Worm (Caenorhabditis elegans) whole organism, L4/young adult: Measurements from ENCODE around the gene D1014.13.

ENCODE experiments used
- W03F9.2 ChIP-seq: fragments of 150-350 bp; optimal IDR thresholded peaks from 2 replicates; lab custom pipeline; 2014; ENCODE audit warnings: missing biosample characterization, missing genetic modification characterization
- dao-5 ChIP-seq: sonication (generic microtip); optimal IDR thresholded peaks from 2 replicates; lab custom pipeline; 2016; ENCODE audit warnings: missing genotype, missing genetic modification characterization, moderate library complexity, missing compliant biosample characterization
- him-1 ChIP-seq: sonication (generic microtip); optimal IDR thresholded peaks from 2 replicates; lab custom pipeline; 2016; ENCODE audit warnings: missing genotype, missing genetic modification reagents, missing genetic modification characterization, missing compliant biosample characterization

Gene D1014.13

DNA sequence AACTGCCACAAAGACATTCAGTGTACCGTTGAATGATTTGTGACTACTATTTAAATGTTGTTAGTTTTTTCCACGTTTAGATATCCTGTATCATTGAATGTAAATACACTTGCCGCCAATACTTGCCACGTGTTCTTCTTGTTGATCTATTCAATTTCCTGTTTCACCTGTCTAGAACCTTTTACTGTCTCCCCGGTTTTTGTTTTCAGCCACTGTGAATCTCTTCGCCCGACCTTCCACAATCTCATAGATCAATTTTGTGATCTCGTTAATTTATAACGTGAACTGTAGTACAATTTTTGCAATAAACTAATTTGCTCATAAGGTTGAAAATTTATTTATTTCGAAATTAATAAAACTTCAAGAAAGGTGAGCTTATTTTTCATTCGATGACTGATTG, at the start of gene D1014.13:
Gene D1014.13 (plus strand): TSS at position 301 of the 400 bp plus-strand sequence.
- no peak for TF ChIP-seq W03F9.2 (tag; lab: Kevin White, UChicago)
- no peak for TF ChIP-seq him-1
- no peak for TF ChIP-seq dao-5 (tag; lab: Kevin White, UChicago)

DNA sequence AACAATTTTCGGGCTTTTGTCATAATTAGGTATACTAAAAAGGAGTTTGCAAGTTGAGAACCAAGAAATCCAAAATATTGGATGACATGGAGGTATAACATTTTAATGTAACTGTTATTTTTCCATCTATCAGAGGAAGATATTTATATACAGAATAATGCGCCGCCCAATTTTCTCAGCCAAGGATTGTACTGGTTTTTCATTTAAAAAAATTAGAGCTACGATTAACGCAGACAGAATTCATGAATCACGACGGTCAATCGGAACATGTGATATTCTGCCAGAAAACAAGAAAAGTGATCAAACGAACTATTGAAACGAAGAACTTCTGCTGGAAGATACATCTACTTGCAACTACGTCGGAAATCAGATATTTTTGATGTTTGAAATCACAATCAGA, 47.2 kb upstream of the D1014.13 start, which contains the start of gene str-145:
Gene str-145 (minus strand): TSS at position 101 of the 400 bp plus-strand sequence.
- TF ChIP-seq W03F9.2 (tag; lab: Kevin White, UChicago), result no peak
- no peak for TF ChIP-seq dao-5 (tag; lab: Kevin White, UChicago)
- TF ChIP-seq him-1, result no peak

DNA sequence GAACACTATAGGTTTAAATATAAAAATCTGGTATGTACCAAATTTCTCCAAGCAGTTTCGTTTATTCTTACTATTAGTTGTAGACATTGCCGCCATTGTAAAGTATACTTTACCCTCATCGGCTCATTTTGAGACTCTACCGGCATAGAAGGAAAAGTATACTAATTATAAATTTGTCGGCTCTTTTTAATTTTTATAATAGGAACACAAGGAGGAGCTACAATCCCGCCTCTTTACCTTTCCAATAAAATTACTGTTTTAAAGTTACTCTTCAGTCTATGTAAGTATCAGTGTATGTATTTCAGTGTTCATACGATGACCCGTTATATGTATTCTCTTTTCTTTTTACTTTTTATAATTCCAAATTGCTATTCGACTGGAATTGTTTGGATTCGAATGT, 46.1 kb upstream of the D1014.13 start, which contains the start of gene sdz-23:
Gene sdz-23 (plus strand): TSS at position 301 of the 400 bp plus-strand sequence.
- no peak for TF ChIP-seq W03F9.2 (tag; lab: Kevin White, UChicago)
- TF ChIP-seq dao-5 (tag; lab: Kevin White, UChicago), result no peak
- TF ChIP-seq him-1, result no peak

DNA sequence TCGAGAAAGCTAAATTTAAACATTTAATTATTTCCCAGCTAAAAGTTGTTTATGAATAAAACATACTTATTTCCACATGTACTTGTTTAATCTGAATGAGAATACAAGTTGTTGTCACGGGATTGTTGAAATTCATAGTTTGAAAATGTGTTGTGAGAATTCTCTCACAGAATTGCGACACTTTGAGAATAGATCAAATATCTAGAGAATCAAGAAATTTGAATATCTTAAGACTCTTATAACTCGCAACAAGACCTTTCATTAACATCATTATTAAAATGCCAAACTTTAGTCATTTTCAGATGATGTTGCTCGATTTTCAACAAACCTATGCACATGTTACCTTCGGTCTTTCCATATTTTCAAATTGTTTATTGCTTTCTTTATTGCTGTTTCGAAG, 42.5 kb upstream of the D1014.13 start, which contains the start of gene str-90:
Gene str-90 (plus strand): TSS at position 301 of the 400 bp plus-strand sequence.
- TF ChIP-seq dao-5 (tag; lab: Kevin White, UChicago), result no peak
- no peak for TF ChIP-seq W03F9.2 (tag; lab: Kevin White, UChicago)
- no peak for TF ChIP-seq him-1

DNA sequence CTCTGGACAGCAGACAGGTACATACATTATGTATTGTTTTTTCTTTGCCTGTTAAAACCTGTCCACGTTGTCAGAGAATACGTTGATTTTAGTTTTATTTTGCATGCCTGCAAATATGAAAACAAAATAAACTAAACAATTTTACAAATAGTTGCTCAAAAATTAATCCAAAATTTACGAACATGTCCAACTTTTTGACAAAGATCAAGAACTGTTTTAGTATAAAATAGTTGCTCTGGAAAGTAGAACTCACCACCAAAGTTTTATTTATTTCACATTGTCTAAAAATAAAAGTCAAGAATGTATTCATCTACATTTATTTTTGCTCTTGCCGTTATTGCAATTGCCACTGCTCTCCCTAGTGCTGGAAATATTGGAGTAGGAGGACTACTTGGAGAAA, 41.0 kb upstream of the D1014.13 start, which contains the start of gene srlf-16:
Gene srlf-16 (plus strand): TSS at position 301 of the 400 bp plus-strand sequence.
- no peak for TF ChIP-seq him-1
- no peak for TF ChIP-seq dao-5 (tag; lab: Kevin White, UChicago)
- TF ChIP-seq W03F9.2 (tag; lab: Kevin White, UChicago), result no peak

DNA sequence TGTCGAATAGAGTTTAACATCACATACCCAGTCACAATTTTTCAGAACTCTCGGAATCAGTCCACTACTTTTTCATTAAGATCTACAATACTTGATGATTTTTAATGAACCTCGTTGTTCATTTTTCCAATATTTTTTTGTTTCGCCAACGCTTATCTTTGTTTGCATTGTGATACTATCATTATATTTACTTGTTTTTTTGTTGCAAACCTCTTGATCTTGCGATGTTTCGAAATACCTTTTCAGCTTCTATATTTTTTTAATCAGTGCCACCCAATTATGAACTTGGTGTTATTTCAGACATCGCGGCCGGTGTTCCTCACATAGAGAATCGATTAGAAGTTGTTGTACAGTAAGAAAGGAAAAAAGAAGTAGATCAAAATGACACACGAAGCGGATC, 36.8 kb upstream of the D1014.13 start, which contains the start of gene myo-5:
Gene myo-5 (plus strand): TSS at position 301 of the 400 bp plus-strand sequence.
- no peak for TF ChIP-seq dao-5 (tag; lab: Kevin White, UChicago)
- no peak for TF ChIP-seq him-1
- no peak for TF ChIP-seq W03F9.2 (tag; lab: Kevin White, UChicago)

DNA sequence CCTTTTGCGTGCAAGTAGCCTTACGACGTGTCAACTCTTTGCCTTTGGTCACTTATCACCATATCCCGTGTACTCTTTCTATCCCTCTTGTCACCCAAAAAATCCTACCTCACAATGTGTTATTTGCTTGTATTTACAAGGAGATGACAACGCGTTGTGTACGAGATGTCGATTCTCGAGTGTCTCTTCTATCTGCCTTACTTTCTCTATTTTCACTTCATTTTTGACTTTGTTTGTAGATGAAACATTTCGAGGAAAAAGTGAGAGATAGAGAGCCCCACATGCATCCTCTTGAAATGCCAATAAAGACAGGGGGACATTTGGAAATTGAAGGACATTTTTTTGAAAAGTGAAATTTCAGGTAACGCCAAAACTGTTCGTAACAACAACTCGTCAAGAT, 34.6 kb upstream of the D1014.13 start:
- TF ChIP-seq him-1, result no peak
- TF ChIP-seq W03F9.2 (tag; lab: Kevin White, UChicago), result no peak
- no peak for TF ChIP-seq dao-5 (tag; lab: Kevin White, UChicago)

DNA sequence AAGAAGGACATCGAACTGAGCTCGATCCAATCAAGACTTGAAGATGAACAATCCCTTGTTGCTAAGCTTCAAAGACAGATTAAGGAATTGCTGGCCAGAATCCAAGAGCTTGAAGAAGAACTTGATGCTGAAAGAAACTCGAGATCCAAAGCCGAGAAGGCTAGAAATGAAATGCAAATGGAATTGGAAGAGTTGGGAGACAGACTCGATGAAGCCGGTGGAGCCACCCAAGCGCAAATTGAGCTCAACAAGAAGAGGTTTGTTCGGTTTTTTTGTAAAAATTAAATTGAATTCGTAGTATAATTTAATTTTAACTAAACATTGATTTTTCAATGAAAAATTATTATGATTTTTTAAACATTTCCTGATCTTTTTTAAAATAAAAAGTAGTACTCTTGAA, 30.9 kb upstream of the D1014.13 start:
- TF ChIP-seq dao-5 (tag; lab: Kevin White, UChicago), result no peak
- TF ChIP-seq him-1, result no peak
- no peak for TF ChIP-seq W03F9.2 (tag; lab: Kevin White, UChicago)

DNA sequence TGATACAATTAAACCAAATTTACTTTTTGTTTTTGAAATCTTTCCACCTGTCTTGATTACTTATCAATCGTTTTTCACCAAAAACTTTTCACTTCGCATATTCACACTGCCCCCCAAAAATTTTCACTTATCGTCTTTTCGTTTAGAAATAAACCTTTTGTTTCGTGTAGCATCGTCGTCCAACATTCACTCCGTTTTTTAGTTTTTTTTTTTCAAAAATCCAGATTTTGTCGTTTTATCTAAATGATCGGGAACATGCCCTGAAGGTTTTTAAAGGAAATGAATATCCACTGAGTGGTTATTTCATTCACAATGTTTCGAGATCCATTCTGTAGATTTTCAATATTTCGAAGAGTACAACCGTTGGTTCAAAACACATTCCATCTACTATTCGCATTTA, 27.5 kb upstream of the D1014.13 start, which contains the start of gene D1014.7:
Gene D1014.7 (plus strand): TSS at position 301 of the 400 bp plus-strand sequence.
- no peak for TF ChIP-seq W03F9.2 (tag; lab: Kevin White, UChicago)
- TF ChIP-seq dao-5 (tag; lab: Kevin White, UChicago), result no peak
- no peak for TF ChIP-seq him-1

DNA sequence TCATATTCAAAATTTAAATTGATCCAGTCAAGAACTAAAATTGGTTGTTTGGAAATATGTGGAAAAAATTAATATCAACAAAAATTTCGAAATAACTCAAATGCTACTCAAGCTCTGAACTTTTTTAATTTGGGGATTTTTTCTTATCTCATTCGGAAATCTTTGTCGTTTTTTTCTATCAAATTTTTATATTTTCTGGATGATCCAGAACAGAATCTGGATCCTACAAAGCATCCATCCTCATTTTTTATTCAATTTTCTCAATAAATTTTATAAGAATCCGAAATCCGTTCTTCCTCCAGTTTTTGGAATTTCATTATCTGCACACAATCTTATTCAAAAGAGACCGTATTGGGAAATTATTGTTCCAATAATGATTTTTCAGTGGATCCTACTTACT, 24.6 kb upstream of the D1014.13 start, which contains the start of gene D1014.6:
Gene D1014.6 (plus strand): TSS at position 301 of the 400 bp plus-strand sequence.
- TF ChIP-seq dao-5 (tag; lab: Kevin White, UChicago), result no peak
- no peak for TF ChIP-seq him-1
- TF ChIP-seq W03F9.2 (tag; lab: Kevin White, UChicago), result no peak

DNA sequence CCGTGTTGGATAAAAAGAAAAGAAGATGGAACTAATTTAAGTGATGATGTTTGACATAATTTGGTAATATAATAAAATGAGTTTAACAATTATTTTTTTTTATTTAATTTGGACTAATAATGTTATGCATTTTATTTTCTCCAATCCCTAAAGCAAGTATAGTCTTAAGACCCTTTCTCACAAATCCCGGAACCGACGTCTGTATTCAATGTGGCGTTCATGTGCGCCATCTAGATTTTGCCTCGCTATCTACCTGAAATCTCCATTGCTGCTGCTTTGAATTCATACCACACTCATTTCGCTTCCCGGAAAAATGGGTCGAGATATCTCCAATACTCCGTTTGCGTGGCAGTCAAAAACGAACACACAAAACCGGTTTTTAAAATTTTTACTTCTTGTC, 22.0 kb upstream of the D1014.13 start, which contains the start of gene D1014.5:
Gene D1014.5 (plus strand): TSS at position 301 of the 400 bp plus-strand sequence.
- TF ChIP-seq dao-5 (tag; lab: Kevin White, UChicago), result no peak
- TF ChIP-seq him-1, result no peak
- no peak for TF ChIP-seq W03F9.2 (tag; lab: Kevin White, UChicago)

DNA sequence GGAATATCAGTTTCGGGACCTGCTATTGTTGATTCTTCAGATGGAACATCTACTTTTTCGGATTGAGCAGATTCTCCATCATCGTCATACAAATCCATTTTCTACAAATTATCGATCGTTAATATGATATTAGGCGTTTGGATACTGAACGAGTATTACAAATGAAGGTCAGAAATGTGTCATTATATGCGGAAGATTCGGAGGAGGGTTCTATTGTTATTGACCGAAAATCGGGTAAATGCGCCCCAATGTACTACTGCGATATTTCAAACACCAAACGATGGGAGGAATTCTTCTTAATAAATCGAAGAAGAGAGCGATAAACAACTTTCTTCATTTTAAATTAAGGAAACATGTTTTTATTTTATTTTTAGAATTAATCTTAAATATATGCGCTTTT, 16.2 kb upstream of the D1014.13 start, which contains the start of gene spr-1:
Gene spr-1 (minus strand): TSS at position 101 of the 400 bp plus-strand sequence.
- no peak for TF ChIP-seq dao-5 (tag; lab: Kevin White, UChicago)
- no peak for TF ChIP-seq him-1
- TF ChIP-seq W03F9.2 (tag; lab: Kevin White, UChicago), result no peak

DNA sequence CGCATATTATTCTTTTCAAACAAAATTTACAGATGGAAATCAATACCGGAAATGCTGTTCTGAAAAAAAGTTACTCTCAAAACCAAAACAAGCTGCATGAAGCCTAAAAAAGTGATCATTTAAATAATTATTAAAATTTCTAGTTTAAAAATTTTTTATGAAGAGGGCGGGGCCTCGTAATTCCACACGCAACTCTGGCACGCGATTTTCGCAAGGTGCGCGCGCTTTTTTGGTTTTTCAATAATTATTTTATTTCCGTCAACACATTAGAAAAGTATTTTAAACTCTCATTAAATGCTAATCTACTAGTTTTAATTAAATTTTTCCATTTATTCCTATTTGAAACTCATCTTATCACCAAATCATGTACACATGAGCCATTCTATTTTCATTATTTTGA, 15.7 kb upstream of the D1014.13 start:
- TF ChIP-seq dao-5 (tag; lab: Kevin White, UChicago) (no peak), W03F9.2 (tag; lab: Kevin White, UChicago) (peak; percentile 36)

DNA sequence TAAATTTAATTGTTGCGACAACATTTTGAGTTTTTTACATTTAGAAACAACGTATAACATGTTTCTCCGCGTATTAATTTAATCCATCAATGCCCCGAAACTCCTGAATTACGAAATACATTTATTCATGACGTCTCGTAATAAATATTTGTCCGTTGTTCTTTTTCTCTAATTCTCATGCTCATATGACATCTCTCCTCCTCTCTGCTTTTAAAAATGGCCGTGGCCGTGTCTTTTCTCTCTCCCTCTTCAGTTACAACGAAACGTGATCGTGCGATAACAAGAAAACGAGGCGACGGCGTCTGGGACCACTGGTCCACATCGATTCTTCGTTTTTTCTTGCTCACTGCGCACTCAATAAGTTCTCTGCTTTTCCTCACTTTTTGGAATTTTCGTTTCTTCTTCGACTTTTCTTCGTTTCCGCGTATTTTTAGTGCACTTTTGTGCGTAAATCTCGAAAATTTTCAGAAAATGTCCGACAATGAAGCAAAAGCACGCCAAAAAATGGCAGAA, 15.2 kb upstream of the D1014.13 start, which contains the start of gene snap-1:
Gene snap-1 (plus strand): TSS at position 463 of the 513 bp plus-strand sequence.
- TF ChIP-seq W03F9.2 (tag; lab: Kevin White, UChicago), result no peak
- TF ChIP-seq him-1, result peak; percentile 13
